1 fruit fly cellular context compared by ENCODE assay signal in the genomic region with DNA sequence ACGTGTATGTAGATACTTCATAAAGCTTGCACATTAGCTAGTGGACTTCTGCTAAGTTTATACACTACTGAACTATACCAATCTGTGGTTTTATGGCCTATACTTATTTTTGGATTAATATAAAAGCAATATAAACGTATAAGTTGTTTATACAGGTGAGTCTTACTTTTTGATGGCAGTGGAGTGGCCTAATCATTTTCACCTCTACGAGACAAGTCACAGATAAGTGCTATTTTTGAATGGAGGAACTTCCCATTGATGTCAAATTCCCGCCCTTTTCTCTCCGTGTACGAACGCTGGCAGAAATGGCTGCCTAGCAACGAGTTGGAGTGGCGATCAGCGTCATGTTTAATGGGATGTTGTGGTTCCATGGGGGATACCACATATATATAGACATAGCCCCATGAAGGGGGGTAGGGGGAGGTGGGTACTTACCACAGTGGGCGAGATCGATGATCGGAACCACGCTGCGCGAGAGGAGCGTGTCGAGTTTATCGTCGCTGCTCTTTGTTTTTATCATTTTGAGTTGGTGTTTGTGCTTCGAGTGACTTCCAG.
A peak's percentile ranks its signal among the peaks of the same experiment; 100 is the strongest.
TF ChIP-seq lines count a peak whose summit lies in the region.

No protein-coding gene starts in this region.

TF ChIP-seq in whole organism, embryonic, 481 proteins besides CTCF, POLR2A, EP300 and RAD21 (continued from another document and continues in another):
- no peak for TF ChIP-seq onecut (GFP tag; IDR thresholded peaks at IDR 0.05; lab: Robert Waterston, UW)
- no peak for TF ChIP-seq p53 (GFP tag; optimal IDR thresholded peaks at IDR 0.05; lab: Kevin White, UChicago)
- peak; percentile 20 for TF ChIP-seq CG7556 (GFP tag; optimal IDR thresholded peaks at IDR 0.05; lab: Kevin White, UChicago)
- TF ChIP-seq lbe (GFP tag; optimal IDR thresholded peaks at IDR 0.05; lab: Kevin White, UChicago): no peak
- no peak for TF ChIP-seq CG4360 (GFP tag; IDR thresholded peaks at IDR 0.05; lab: Robert Waterston, UW)
- no peak for TF ChIP-seq eyg (GFP tag; optimal IDR thresholded peaks at IDR 0.05; lab: Kevin White, UChicago)
- no peak for TF ChIP-seq bigmax (GFP tag; optimal IDR thresholded peaks at IDR 0.05; lab: Kevin White, UChicago)
- no peak for TF ChIP-seq Dfd (GFP tag; optimal IDR thresholded peaks at IDR 0.05; lab: Kevin White, UChicago)
- TF ChIP-seq CG3407 (GFP tag; optimal IDR thresholded peaks at IDR 0.05; lab: Kevin White, UChicago): no peak
- peak; percentile 44 for TF ChIP-seq CG11504 (tag; optimal IDR thresholded peaks at IDR 0.05; lab: Kevin White, UChicago)
- peak; percentile 53; the same call in 1 of the 3 replicates for TF ChIP-seq ase (GFP tag; IDR thresholded peaks at IDR 0.05; lab: Robert Waterston, UW)
- TF ChIP-seq dmrt11E (tag; optimal IDR thresholded peaks at IDR 0.05; lab: Kevin White, UChicago): no peak
- no peak for TF ChIP-seq scrt (GFP tag; optimal IDR thresholded peaks at IDR 0.05; lab: Kevin White, UChicago)
- TF ChIP-seq al (GFP tag; IDR thresholded peaks at IDR 0.05; lab: Robert Waterston, UW): no peak
- TF ChIP-seq jigr1 (GFP tag; IDR thresholded peaks at IDR 0.05; lab: Robert Waterston, UW): no peak
- no peak for TF ChIP-seq gcm2 (GFP tag; optimal IDR thresholded peaks at IDR 0.05; lab: Kevin White, UChicago)
- TF ChIP-seq NK7.1 (GFP tag; optimal IDR thresholded peaks at IDR 0.05; lab: Kevin White, UChicago): no peak
- TF ChIP-seq CG13287 (GFP tag; IDR thresholded peaks at IDR 0.05; lab: Robert Waterston, UW; ENCODE audit: partially characterized antibody): no peak
- TF ChIP-seq bcd (GFP tag; optimal IDR thresholded peaks at IDR 0.05; lab: Kevin White, UChicago): peak; percentile 31
- no peak for TF ChIP-seq CG17568 (GFP tag; optimal IDR thresholded peaks at IDR 0.05; lab: Kevin White, UChicago)
- no peak for TF ChIP-seq cad (GFP tag; optimal IDR thresholded peaks at IDR 0.05; lab: Kevin White, UChicago)
- no peak for TF ChIP-seq CG7928 (GFP tag; optimal IDR thresholded peaks at IDR 0.05; lab: Kevin White, UChicago)
- no peak for TF ChIP-seq CG18011 (GFP tag; optimal IDR thresholded peaks at IDR 0.05; lab: Kevin White, UChicago)
- TF ChIP-seq knrl (GFP tag; IDR thresholded peaks at IDR 0.05; lab: Robert Waterston, UW; ENCODE audit: partially characterized antibody): no peak
- TF ChIP-seq B-H2 (GFP tag; optimal IDR thresholded peaks at IDR 0.05; lab: Kevin White, UChicago): no peak
- TF ChIP-seq CHES-1-like (GFP tag; optimal IDR thresholded peaks at IDR 0.05; lab: Kevin White, UChicago): no peak
- TF ChIP-seq Sry-δ (GFP tag; optimal IDR thresholded peaks at IDR 0.05; lab: Kevin White, UChicago): no peak
- no peak for TF ChIP-seq CG33557 (GFP tag; optimal IDR thresholded peaks at IDR 0.05; lab: Kevin White, UChicago)
- no peak for TF ChIP-seq ac (GFP tag; optimal IDR thresholded peaks at IDR 0.05; lab: Kevin White, UChicago)
- peak; percentile 3 for TF ChIP-seq wek (GFP tag; optimal IDR thresholded peaks at IDR 0.05; lab: Kevin White, UChicago)
- TF ChIP-seq CG18619 (GFP tag; optimal IDR thresholded peaks at IDR 0.05; lab: Kevin White, UChicago): no peak
- peak; percentile 67 for TF ChIP-seq CG9727 (GFP tag; optimal IDR thresholded peaks at IDR 0.05; lab: Kevin White, UChicago)
- TF ChIP-seq az2 (GFP tag; optimal IDR thresholded peaks at IDR 0.05; lab: Kevin White, UChicago): peak; percentile 2
- no peak for TF ChIP-seq CG7786 (GFP tag; optimal IDR thresholded peaks at IDR 0.05; lab: Kevin White, UChicago)
- peak; percentile 43 for TF ChIP-seq tio (GFP tag; optimal IDR thresholded peaks at IDR 0.05; lab: Kevin White, UChicago)
- no peak for TF ChIP-seq btn (GFP tag; optimal IDR thresholded peaks at IDR 0.05; lab: Kevin White, UChicago)
- peak; percentile 42 for TF ChIP-seq CG2120 (GFP tag; optimal IDR thresholded peaks at IDR 0.05; lab: Kevin White, UChicago)
- TF ChIP-seq shn (GFP tag; optimal IDR thresholded peaks at IDR 0.05; lab: Kevin White, UChicago): peak; percentile 36
- no peak for TF ChIP-seq danr (GFP tag; IDR thresholded peaks at IDR 0.05; lab: Robert Waterston, UW)
- no peak for TF ChIP-seq CG6683 (GFP tag; optimal IDR thresholded peaks at IDR 0.05; lab: Kevin White, UChicago)
- no peak for TF ChIP-seq HLH3B (GFP tag; IDR thresholded peaks at IDR 0.05; lab: Robert Waterston, UW)
- no peak for TF ChIP-seq CG10147 (GFP tag; optimal IDR thresholded peaks at IDR 0.05; lab: Kevin White, UChicago)
- TF ChIP-seq CG11456 (GFP tag; IDR thresholded peaks at IDR 0.05; lab: Robert Waterston, UW): peak; percentile 58; the same call in 1 of the 3 replicates
- TF ChIP-seq Hr51 (GFP tag; optimal IDR thresholded peaks at IDR 0.05; lab: Kevin White, UChicago): peak in 1 of 2 experiments; percentile 22
- no peak for TF ChIP-seq CG13296 (GFP tag; optimal IDR thresholded peaks at IDR 0.05; lab: Kevin White, UChicago)
- 0 out of 3 replicates have a peak, but pooled peaks have one; percentile 31 for TF ChIP-seq zfh1 (GFP tag; IDR thresholded peaks at IDR 0.05; lab: Robert Waterston, UW)
- no peak for TF ChIP-seq Hr39 (optimal IDR thresholded peaks at IDR 0.05; lab: Kevin White, UChicago)
- TF ChIP-seq Pdp1 (GFP tag; optimal IDR thresholded peaks at IDR 0.05; lab: Kevin White, UChicago): no peak
- no peak for TF ChIP-seq mld (GFP tag; IDR thresholded peaks at IDR 0.05; lab: Robert Waterston, UW; ENCODE audit: partially characterized antibody)
- no peak for TF ChIP-seq CG3065 (GFP tag; optimal IDR thresholded peaks at IDR 0.05; lab: Kevin White, UChicago)
- TF ChIP-seq Poxn (GFP tag; IDR thresholded peaks at IDR 0.05; lab: Robert Waterston, UW): no peak
- TF ChIP-seq Hsf (GFP tag; optimal IDR thresholded peaks at IDR 0.05; lab: Kevin White, UChicago): peak; percentile 22
- no peak for TF ChIP-seq CG11247 (GFP tag; IDR thresholded peaks at IDR 0.05; lab: Robert Waterston, UW)
- TF ChIP-seq CG16815 (GFP tag; optimal IDR thresholded peaks at IDR 0.05; lab: Kevin White, UChicago): no peak
- TF ChIP-seq CG1529 (GFP tag; optimal IDR thresholded peaks at IDR 0.05; lab: Kevin White, UChicago): no peak
- TF ChIP-seq Sox100B (GFP tag; optimal IDR thresholded peaks at IDR 0.05; lab: Kevin White, UChicago): peak; percentile 21
- no peak for TF ChIP-seq CG10431 (GFP tag; optimal IDR thresholded peaks at IDR 0.05; lab: Kevin White, UChicago)
- no peak for TF ChIP-seq GATAe (GFP tag; conservative IDR thresholded peaks at IDR 0.05; lab: Robert Waterston, UW)
- TF ChIP-seq psq (GFP tag; optimal IDR thresholded peaks at IDR 0.05; lab: Kevin White, UChicago): no peak
- TF ChIP-seq lola (GFP tag; optimal IDR thresholded peaks at IDR 0.05; lab: Kevin White, UChicago): peak in 1 of 3 experiments; percentile 12
- TF ChIP-seq Sin3A (optimal IDR thresholded peaks at IDR 0.05; lab: Kevin White, UChicago): no peak
- TF ChIP-seq CG17612 (GFP tag; IDR thresholded peaks at IDR 0.05; lab: Robert Waterston, UW): peak; percentile 13; the same call in 1 of the 2 replicates
- peak; percentile 22; the same call in 1 of the 2 replicates for TF ChIP-seq CG17328 (GFP tag; IDR thresholded peaks at IDR 0.05; lab: Robert Waterston, UW)
- TF ChIP-seq gsb (GFP tag; IDR thresholded peaks at IDR 0.05; lab: Robert Waterston, UW): no peak
- TF ChIP-seq aop (GFP tag; IDR thresholded peaks at IDR 0.05; lab: Robert Waterston, UW): 0 out of 2 replicates have a peak, but pooled peaks have one; percentile 10
- TF ChIP-seq h (optimal IDR thresholded peaks at IDR 0.05; lab: Kevin White, UChicago): no peak
- no peak for TF ChIP-seq CG7987 (GFP tag; optimal IDR thresholded peaks at IDR 0.05; lab: Kevin White, UChicago)
- TF ChIP-seq amos (GFP tag; IDR thresholded peaks at IDR 0.05; lab: Robert Waterston, UW; ENCODE audit: partially characterized antibody): no peak
- TF ChIP-seq Dref (GFP tag; IDR thresholded peaks at IDR 0.05; lab: Robert Waterston, UW): no peak
- no peak; the same call in 2 of the 3 replicates for TF ChIP-seq B-H1 (GFP tag; IDR thresholded peaks at IDR 0.05; lab: Robert Waterston, UW)
- TF ChIP-seq CG12219 (GFP tag; optimal IDR thresholded peaks at IDR 0.05; lab: Kevin White, UChicago): peak; percentile 26
- no peak for TF ChIP-seq CG8359 (GFP tag; optimal IDR thresholded peaks at IDR 0.05; lab: Kevin White, UChicago; ENCODE audit: borderline replicate concordance)
- no peak for TF ChIP-seq CG10654 (GFP tag; optimal IDR thresholded peaks at IDR 0.05; lab: Kevin White, UChicago)
- TF ChIP-seq CG6272 (GFP tag; IDR thresholded peaks at IDR 0.05; lab: Robert Waterston, UW): no peak
- peak; percentile 66; the same call in 1 of the 3 replicates for TF ChIP-seq sr (GFP tag; IDR thresholded peaks at IDR 0.05; lab: Robert Waterston, UW)
- TF ChIP-seq slp2 (GFP tag; optimal IDR thresholded peaks at IDR 0.05; lab: Kevin White, UChicago): no peak
- TF ChIP-seq unc-4 (GFP tag; IDR thresholded peaks at IDR 0.05; lab: Robert Waterston, UW; ENCODE audit: partially characterized antibody): no peak
- no peak for TF ChIP-seq CG11085 (GFP tag; IDR thresholded peaks at IDR 0.05; lab: Robert Waterston, UW)
- peak; percentile 19 for TF ChIP-seq kay (GFP tag; optimal IDR thresholded peaks at IDR 0.05; lab: Kevin White, UChicago)
- TF ChIP-seq fu2 (GFP tag; optimal IDR thresholded peaks at IDR 0.05; lab: Kevin White, UChicago): no peak
- TF ChIP-seq tin (GFP tag; optimal IDR thresholded peaks at IDR 0.05; lab: Kevin White, UChicago): peak; percentile 16
- TF ChIP-seq CG10959 (GFP tag; IDR thresholded peaks at IDR 0.05; lab: Robert Waterston, UW): no peak
- no peak for TF ChIP-seq CG6654 (GFP tag; optimal IDR thresholded peaks at IDR 0.05; lab: Kevin White, UChicago)
- no peak for TF ChIP-seq Hand (GFP tag; optimal IDR thresholded peaks at IDR 0.05; lab: Kevin White, UChicago)
- no peak for TF ChIP-seq ERR (GFP tag; optimal IDR thresholded peaks at IDR 0.05; lab: Kevin White, UChicago)
- no peak for TF ChIP-seq Side (GFP tag; optimal IDR thresholded peaks at IDR 0.05; lab: Kevin White, UChicago)
- TF ChIP-seq Elba2 (GFP tag; optimal IDR thresholded peaks at IDR 0.05; lab: Kevin White, UChicago): no peak
- TF ChIP-seq CG12942 (GFP tag; optimal IDR thresholded peaks at IDR 0.05; lab: Kevin White, UChicago): no peak
- peak; percentile 37 for TF ChIP-seq CG18599 (GFP tag; optimal IDR thresholded peaks at IDR 0.05; lab: Kevin White, UChicago)
- TF ChIP-seq CG14860 (GFP tag; IDR thresholded peaks at IDR 0.05; lab: Robert Waterston, UW; ENCODE audit: partially characterized antibody): no peak
- TF ChIP-seq sqz (GFP tag; optimal IDR thresholded peaks at IDR 0.05; lab: Kevin White, UChicago): no peak
- TF ChIP-seq TFAM (GFP tag; optimal IDR thresholded peaks at IDR 0.05; lab: Kevin White, UChicago): no peak
- TF ChIP-seq gt (GFP tag; IDR thresholded peaks at IDR 0.05; lab: Robert Waterston, UW): no peak
- TF ChIP-seq Dip3 (GFP tag; optimal IDR thresholded peaks at IDR 0.05; lab: Kevin White, UChicago): no peak
- 0 out of 2 replicates have a peak, but pooled peaks have one; percentile 7 for TF ChIP-seq sisA (GFP tag; IDR thresholded peaks at IDR 0.05; lab: Robert Waterston, UW)
- TF ChIP-seq HmgZ (tag; optimal IDR thresholded peaks at IDR 0.05; lab: Kevin White, UChicago): no peak
- no peak for TF ChIP-seq CG34376 (GFP tag; optimal IDR thresholded peaks at IDR 0.05; lab: Kevin White, UChicago)
- no peak for TF ChIP-seq bowl (GFP tag; IDR thresholded peaks at IDR 0.05; lab: Robert Waterston, UW)
- no peak for TF ChIP-seq corto (GFP tag; optimal IDR thresholded peaks at IDR 0.05; lab: Kevin White, UChicago)
- TF ChIP-seq nom (GFP tag; optimal IDR thresholded peaks at IDR 0.05; lab: Kevin White, UChicago): peak; percentile 81
- TF ChIP-seq Drgx (GFP tag; IDR thresholded peaks at IDR 0.05; lab: Robert Waterston, UW): 0 out of 2 replicates have a peak, but pooled peaks have one; percentile 19
- TF ChIP-seq CG34422 (GFP tag; IDR thresholded peaks at IDR 0.05; lab: Robert Waterston, UW): no peak
- TF ChIP-seq Lhr (GFP tag; optimal IDR thresholded peaks at IDR 0.05; lab: Kevin White, UChicago): no peak
- TF ChIP-seq CG14710 (tag; optimal IDR thresholded peaks at IDR 0.05; lab: Kevin White, UChicago): peak; percentile 5
- TF ChIP-seq Ravus (GFP tag; IDR thresholded peaks at IDR 0.05; lab: Robert Waterston, UW): no peak
- TF ChIP-seq crp (GFP tag; optimal IDR thresholded peaks at IDR 0.05; lab: Kevin White, UChicago): no peak
- TF ChIP-seq Dbx (GFP tag; IDR thresholded peaks at IDR 0.05; lab: Robert Waterston, UW): 0 out of 3 replicates have a peak, but pooled peaks have one; percentile 23
- TF ChIP-seq D19B (GFP tag; optimal IDR thresholded peaks at IDR 0.05; lab: Kevin White, UChicago): no peak
- no peak for TF ChIP-seq pnt (GFP tag; optimal IDR thresholded peaks at IDR 0.05; lab: Kevin White, UChicago)
- TF ChIP-seq nmo (GFP tag; optimal IDR thresholded peaks at IDR 0.05; lab: Kevin White, UChicago): peak; percentile 42
- TF ChIP-seq CG4730 (GFP tag; IDR thresholded peaks at IDR 0.05; lab: Robert Waterston, UW): 0 out of 2 replicates have a peak, but pooled peaks have one; percentile 27
- no peak for TF ChIP-seq maf-S (GFP tag; optimal IDR thresholded peaks at IDR 0.05; lab: Kevin White, UChicago)
- TF ChIP-seq crol (GFP tag; IDR thresholded peaks at IDR 0.05; lab: Robert Waterston, UW): peak; percentile 85
- TF ChIP-seq sc (optimal IDR thresholded peaks at IDR 0.05; lab: Kevin White, UChicago): no peak
- TF ChIP-seq sc (GFP tag; optimal IDR thresholded peaks at IDR 0.05; lab: Kevin White, UChicago): no peak
- TF ChIP-seq lov (optimal IDR thresholded peaks at IDR 0.05; lab: Kevin White, UChicago): no peak
- no peak for TF ChIP-seq lov (GFP tag; IDR thresholded peaks at IDR 0.05; lab: Robert Waterston, UW)
- TF ChIP-seq Taf1 (GFP tag; IDR thresholded peaks at IDR 0.05; lab: Robert Waterston, UW): no peak
- TF ChIP-seq CG2712 (tag; optimal IDR thresholded peaks at IDR 0.05; lab: Kevin White, UChicago): peak; percentile 12
- peak; percentile 36 for TF ChIP-seq D19A (tag; optimal IDR thresholded peaks at IDR 0.05; lab: Kevin White, UChicago)
- TF ChIP-seq Trl (optimal IDR thresholded peaks at IDR 0.05; lab: Kevin White, UChicago): no peak
- TF ChIP-seq Trl (GFP tag; optimal IDR thresholded peaks at IDR 0.05; lab: Kevin White, UChicago): no peak
- no peak for TF ChIP-seq Dad (GFP tag; optimal IDR thresholded peaks at IDR 0.05; lab: Kevin White, UChicago)
- TF ChIP-seq CG11560 (tag; IDR thresholded peaks at IDR 0.05; lab: Robert Waterston, UW): no peak
- no peak for TF ChIP-seq toy (GFP tag; IDR thresholded peaks at IDR 0.05; lab: Robert Waterston, UW)
- no peak for TF ChIP-seq CG15011 (GFP tag; optimal IDR thresholded peaks at IDR 0.05; lab: Kevin White, UChicago)
- TF ChIP-seq run (tag; optimal IDR thresholded peaks at IDR 0.05; lab: Kevin White, UChicago): no peak
- peak; percentile 8 for TF ChIP-seq cg (GFP tag; optimal IDR thresholded peaks at IDR 0.05; lab: Kevin White, UChicago)
